Fruit fly (Drosophila melanogaster) whole organism, prepupa: Measurements from ENCODE around the gene rdgA.

Experiments
- Blimp-1 ChIP-seq: fragments of 200-800 bp; sonication (Bioruptor generic); optimal IDR thresholded peaks from 3 replicates; lab custom pipeline; 2017; ENCODE audit warnings: missing biosample characterization, missing genetic modification characterization, mild to moderate bottlenecking, moderate library complexity, missing genetic modification reagents
- CG10669 ChIP-seq: fragments of 200-800 bp; sonication (Bioruptor generic); optimal IDR thresholded peaks from 3 replicates; lab custom pipeline; 2018; ENCODE audit warnings: missing biosample characterization, mild to moderate bottlenecking, missing genetic modification characterization, moderate library complexity
- CG1621 ChIP-seq: fragments of 200-800 bp; sonication (Bioruptor generic); optimal IDR thresholded peaks from 3 replicates; lab custom pipeline; 2018; ENCODE audit warnings: missing biosample characterization, mild to moderate bottlenecking, missing genetic modification characterization
- CG16779 ChIP-seq: fragments of 200-800 bp; sonication (Bioruptor generic); optimal IDR thresholded peaks from 3 replicates; lab custom pipeline; 2017; ENCODE audit warnings: missing biosample characterization, mild to moderate bottlenecking, missing genetic modification characterization
- CG3032 ChIP-seq: fragments of 200-800 bp; optimal IDR thresholded peaks from 2 replicates; lab custom pipeline; 2019; ENCODE audit warnings: missing biosample characterization, mild to moderate bottlenecking, missing genetic modification characterization, moderate library complexity
- CG31627 ChIP-seq: fragments of 200-800 bp; sonication (Bioruptor generic); optimal IDR thresholded peaks from 3 replicates; lab custom pipeline; 2016; ENCODE audit warnings: missing biosample characterization, missing genetic modification characterization
- CG32006 ChIP-seq: fragments of 200-800 bp; sonication (Bioruptor generic); optimal IDR thresholded peaks from 3 replicates; lab custom pipeline; 2017; ENCODE audit warnings: missing biosample characterization, mild to moderate bottlenecking, missing genetic modification characterization
- CG34406 ChIP-seq: fragments of 200-800 bp; sonication (Bioruptor generic); optimal IDR thresholded peaks from 3 replicates; lab custom pipeline; 2016; ENCODE audit warnings: missing biosample characterization, missing genetic modification characterization
- CG3919 ChIP-seq: fragments of 200-800 bp; sonication (Bioruptor generic); optimal IDR thresholded peaks from 3 replicates; lab custom pipeline; 2016; ENCODE audit warnings: missing biosample characterization, missing genetic modification characterization
- CG4318 ChIP-seq: fragments of 200-800 bp; sonication (Bioruptor generic); optimal IDR thresholded peaks from 3 replicates; lab custom pipeline; 2017; ENCODE audit warnings: missing biosample characterization, mild to moderate bottlenecking, missing genetic modification characterization
- CG6163 ChIP-seq: fragments of 200-800 bp; sonication (Bioruptor generic); IDR thresholded peaks from 3 replicates; pipeline ENCODE4 v1.3.6; 2022; ENCODE audit warnings: missing biosample characterization, missing genetic modification characterization
- CG6808 ChIP-seq: fragments of 200-800 bp; sonication (Bioruptor generic); optimal IDR thresholded peaks from 3 replicates; lab custom pipeline; 2017; ENCODE audit warnings: missing biosample characterization, missing genetic modification characterization, mild to moderate bottlenecking, moderate library complexity, missing genetic modification reagents
- CG6854 ChIP-seq: fragments of 200-800 bp; sonication (Bioruptor generic); optimal IDR thresholded peaks from 2 replicates; lab custom pipeline; 2017; ENCODE audit warnings: missing biosample characterization, mild to moderate bottlenecking, missing genetic modification characterization
- CG7368 ChIP-seq: fragments of 200-800 bp; sonication (Bioruptor generic); optimal IDR thresholded peaks from 3 replicates; lab custom pipeline; 2016; ENCODE audit warnings: missing biosample characterization, missing genetic modification characterization
- CG8119 ChIP-seq: fragments of 200-800 bp; sonication (Bioruptor generic); IDR thresholded peaks from 3 replicates; pipeline ENCODE4 v1.3.6; 2022; ENCODE audit warnings: missing biosample characterization, missing genetic modification characterization
- CG8319 ChIP-seq: fragments of 200-800 bp; sonication (Bioruptor generic); optimal IDR thresholded peaks from 3 replicates; lab custom pipeline; 2016; ENCODE audit warnings: missing biosample characterization, missing genetic modification characterization
- CG8632 ChIP-seq: fragments of 200-800 bp; sonication (Bioruptor generic); optimal IDR thresholded peaks from 3 replicates; lab custom pipeline; 2016; ENCODE audit warnings: missing biosample characterization, missing genetic modification characterization
- Eip78C ChIP-seq: fragments of 200-800 bp; sonication (Bioruptor generic); peaks from one replicate; lab custom pipeline; 2016; ENCODE audit warnings: missing biosample characterization, missing genetic modification characterization
- Ets21C ChIP-seq: fragments of 200-800 bp; sonication (Bioruptor generic); optimal IDR thresholded peaks from 3 replicates; lab custom pipeline; 2016; ENCODE audit warnings: missing biosample characterization, missing genetic modification characterization
- Ets96B ChIP-seq: fragments of 200-800 bp; optimal IDR thresholded peaks from 2 replicates; lab custom pipeline; 2019; ENCODE audit warnings: missing biosample characterization, mild to moderate bottlenecking, missing genetic modification characterization, moderate library complexity
- Gug ChIP-seq: fragments of 200-800 bp; sonication (Bioruptor generic); IDR thresholded peaks from 2 replicates; pipeline ENCODE4 v1.3.6; 2022; ENCODE audit warnings: missing biosample characterization, missing genetic modification characterization
- Hr39 ChIP-seq: fragments of 200-800 bp; sonication (Bioruptor generic); optimal IDR thresholded peaks from 2 replicates; lab custom pipeline; 2016; ENCODE audit warnings: missing biosample characterization, missing genetic modification characterization
- Lpt ChIP-seq: fragments of 200-800 bp; sonication (Bioruptor generic); optimal IDR thresholded peaks from 3 replicates; lab custom pipeline; 2016; ENCODE audit warnings: missing biosample characterization, missing genetic modification characterization
- OdsH ChIP-seq: fragments of 200-800 bp; sonication (Bioruptor generic); optimal IDR thresholded peaks from 3 replicates; lab custom pipeline; 2016; ENCODE audit warnings: missing biosample characterization, missing genetic modification characterization
- Sox102F ChIP-seq: fragments of 200-800 bp; sonication (Bioruptor generic); optimal IDR thresholded peaks from 2 replicates; lab custom pipeline; 2016; ENCODE audit warnings: missing biosample characterization, mild to moderate bottlenecking, missing genetic modification characterization
- Sox15 ChIP-seq: fragments of 200-800 bp; sonication (Bioruptor generic); optimal IDR thresholded peaks from 3 replicates; lab custom pipeline; 2016; ENCODE audit warnings: missing biosample characterization, missing genetic modification characterization
- acj6 ChIP-seq: fragments of 200-800 bp; sonication (Bioruptor generic); optimal IDR thresholded peaks from 3 replicates; lab custom pipeline; 2016; ENCODE audit warnings: missing biosample characterization, missing genetic modification characterization
- cyc ChIP-seq: fragments of 200-800 bp; sonication (Bioruptor generic); optimal IDR thresholded peaks from 3 replicates; lab custom pipeline; 2016; ENCODE audit warnings: missing biosample characterization, missing genetic modification characterization
- dac ChIP-seq: fragments of 200-800 bp; sonication (Bioruptor generic); optimal IDR thresholded peaks from 2 replicates; lab custom pipeline; 2017; ENCODE audit warnings: missing biosample characterization, mild to moderate bottlenecking, missing genetic modification characterization
- fd59A ChIP-seq: fragments of 200-800 bp; sonication (Bioruptor generic); optimal IDR thresholded peaks from 2 replicates; lab custom pipeline; 2017; ENCODE audit warnings: missing biosample characterization, mild to moderate bottlenecking, missing genetic modification characterization, missing genetic modification reagents
- fd85E ChIP-seq: fragments of 200-800 bp; sonication (Bioruptor generic); optimal IDR thresholded peaks from 3 replicates; lab custom pipeline; 2016; ENCODE audit warnings: missing biosample characterization, missing genetic modification characterization
- fkh ChIP-seq: fragments of 200-800 bp; sonication (Bioruptor generic); optimal IDR thresholded peaks from 3 replicates; lab custom pipeline; 2017; ENCODE audit warnings: missing biosample characterization, mild to moderate bottlenecking, missing genetic modification characterization, moderate library complexity
- lz ChIP-seq: fragments of 200-800 bp; sonication (Bioruptor generic); optimal IDR thresholded peaks from 3 replicates; lab custom pipeline; 2016; ENCODE audit warnings: missing biosample characterization, missing genetic modification characterization
- net ChIP-seq: fragments of 200-800 bp; sonication (Bioruptor generic); optimal IDR thresholded peaks from 3 replicates; lab custom pipeline; 2016; ENCODE audit warnings: missing biosample characterization, missing genetic modification characterization
- pdm3 ChIP-seq: fragments of 200-800 bp; sonication (Bioruptor generic); optimal IDR thresholded peaks from 3 replicates; lab custom pipeline; 2016; ENCODE audit warnings: missing biosample characterization, missing genetic modification characterization
- salr ChIP-seq, 2 experiments: fragments of 200-800 bp; sonication (Bioruptor generic); optimal IDR thresholded peaks; 3 replicates each; lab custom pipeline; 2016 to 2018; ENCODE audit warnings: missing biosample characterization in 2 of 2, missing genetic modification characterization in 2 of 2, mild to moderate bottlenecking in 1 of 2
- svp ChIP-seq: fragments of 200-800 bp; sonication (Bioruptor generic); peaks from one replicate; lab custom pipeline; 2016; ENCODE audit warnings: missing biosample characterization, missing genetic modification characterization
- topi ChIP-seq: fragments of 200-800 bp; sonication (Bioruptor generic); optimal IDR thresholded peaks from 3 replicates; lab custom pipeline; 2016; ENCODE audit warnings: missing biosample characterization, missing genetic modification characterization

The rdgA gene

dm6 chrX:9047725-9048384, 141.0 kb downstream of the rdgA start (continued):
- TF ChIP-seq fkh (GFP tag; lab: Kevin White, UChicago): no peak
- TF ChIP-seq CG1621 (tag; lab: Kevin White, UChicago): peak; percentile 60
- TF ChIP-seq salr (GFP tag; optimal IDR thresholded peaks at IDR 0.05; lab: Kevin White, UChicago): peak in 1 of 2 experiments; percentile 88
- peak; percentile 88 for TF ChIP-seq CG8119
- TF ChIP-seq Hr39 (GFP tag; lab: Kevin White, UChicago): peak; percentile 17
- TF ChIP-seq CG8632 (GFP tag; lab: Kevin White, UChicago): peak; percentile 81
- peak; percentile 45 for TF ChIP-seq CG7368
- TF ChIP-seq CG6854 (GFP tag; lab: Kevin White, UChicago): peak; percentile 40
- TF ChIP-seq Sox15 (GFP tag; lab: Kevin White, UChicago): peak; percentile 34
- TF ChIP-seq CG8319 (GFP tag; lab: Kevin White, UChicago): peak; percentile 42
- peak; percentile 87 for TF ChIP-seq CG32006 (GFP tag; lab: Kevin White, UChicago)
- TF ChIP-seq CG16779 (tag; lab: Kevin White, UChicago): peak; percentile 65
- peak; percentile 74 for TF ChIP-seq CG4318 (GFP tag; lab: Kevin White, UChicago)
- TF ChIP-seq CG34406 (GFP tag; lab: Kevin White, UChicago): peak; percentile 76
- TF ChIP-seq CG6163 (GFP tag; lab: Robert Waterston, UW): peak; percentile 75
- peak; percentile 75 for TF ChIP-seq CG3919 (GFP tag; lab: Kevin White, UChicago)
- TF ChIP-seq Blimp-1 (GFP tag; lab: Kevin White, UChicago): no peak
- TF ChIP-seq pdm3 (GFP tag; lab: Kevin White, UChicago): peak; percentile 85
- TF ChIP-seq Ets21C (GFP tag; lab: Kevin White, UChicago): no peak
- TF ChIP-seq Lpt (GFP tag; lab: Kevin White, UChicago): peak; percentile 76
- peak; percentile 75 for TF ChIP-seq net (GFP tag; lab: Kevin White, UChicago)
- peak; percentile 82 for TF ChIP-seq CG10669 (GFP tag; lab: Kevin White, UChicago)
- peak; percentile 88 for TF ChIP-seq CG6808 (GFP tag; lab: Kevin White, UChicago)
- peak; percentile 44 for TF ChIP-seq dac (GFP tag; lab: Kevin White, UChicago)
- peak; percentile 67 for TF ChIP-seq topi (GFP tag; lab: Kevin White, UChicago)
- TF ChIP-seq, all 60 proteins: peak for 53

dm6 chrX:9048385-9048750, 141.5 kb downstream of the rdgA start:
- TF ChIP-seq Ets96B (tag; lab: Kevin White, UChicago) (no peak), net (GFP tag; lab: Kevin White, UChicago) (no peak), Eip78C (peak; percentile 55), CG8632 (GFP tag; lab: Kevin White, UChicago) (no peak), svp (GFP tag; lab: Kevin White, UChicago) (peak; percentile 51), CG1621 (tag; lab: Kevin White, UChicago) (no peak), lz (GFP tag; lab: Kevin White, UChicago) (no peak), dac (GFP tag; lab: Kevin White, UChicago) (no peak), topi (GFP tag; lab: Kevin White, UChicago) (no peak), CG10669 (GFP tag; lab: Kevin White, UChicago) (peak; percentile 23), CG8119 (peak; percentile 22; the same call in 1 of the 3 replicates), Gug (GFP tag; lab: Robert Waterston, UW) (no peak), CG6854 (GFP tag; lab: Kevin White, UChicago) (no peak), CG31627 (peak; percentile 16), CG32006 (GFP tag; lab: Kevin White, UChicago) (peak; percentile 31), pdm3 (GFP tag; lab: Kevin White, UChicago) (no peak), CG3032 (tag; lab: Kevin White, UChicago) (no peak), fkh (GFP tag; lab: Kevin White, UChicago) (peak; percentile 28), fd59A (peak; percentile 7), Blimp-1 (GFP tag; lab: Kevin White, UChicago) (no peak), acj6 (GFP tag; lab: Kevin White, UChicago) (peak; percentile 33), Hr39 (GFP tag; lab: Kevin White, UChicago) (peak; percentile 20), Sox102F (GFP tag; lab: Kevin White, UChicago) (peak; percentile 14), OdsH (GFP tag; lab: Kevin White, UChicago) (peak; percentile 24), cyc (GFP tag; lab: Kevin White, UChicago) (peak; percentile 17), CG6808 (GFP tag; lab: Kevin White, UChicago) (peak; percentile 8), fd85E (GFP tag; lab: Kevin White, UChicago) (no peak)
